Fruit fly (Drosophila melanogaster) whole organism, embryonic: ENCODE measurements around the gene unc-4.

Experiments
- ATbp ChIP-seq: fragments of 200-800 bp; sonication (Bioruptor generic); optimal IDR thresholded peaks from 2 replicates; lab custom pipeline; 2017; ENCODE audit warnings: missing biosample characterization, mild to moderate bottlenecking, missing genetic modification characterization, missing genetic modification reagents
- Atf6 ChIP-seq: fragments of 200-800 bp; sonication (Bioruptor generic); IDR thresholded peaks from 2 replicates; pipeline ENCODE4 v1.3.6; 2022; ENCODE audit warnings: missing biosample characterization, missing genetic modification characterization
- CG10147 ChIP-seq: fragments of 200-800 bp; sonication (Bioruptor generic); optimal IDR thresholded peaks from 2 replicates; lab custom pipeline; 2019; ENCODE audit warnings: missing biosample characterization, mild to moderate bottlenecking, missing genetic modification characterization, moderate library complexity
- CG10959 ChIP-seq: fragments of 200-800 bp; sonication (Bioruptor generic); IDR thresholded peaks from 2 replicates; pipeline ENCODE4 v1.3.6; 2022; ENCODE audit warnings: missing biosample characterization, missing genetic modification characterization
- CG11456 ChIP-seq: fragments of 200-800 bp; sonication (Bioruptor generic); IDR thresholded peaks from 3 replicates; pipeline ENCODE4 v1.3.6; 2022; ENCODE audit warnings: missing biosample characterization, missing genetic modification characterization
- CG13287 ChIP-seq: fragments of 200-800 bp; sonication (Bioruptor generic); IDR thresholded peaks from 2 replicates; pipeline ENCODE4 v1.3.6; 2022; ENCODE audit warnings: missing biosample characterization, missing genetic modification characterization; ENCODE audit not compliant: partially characterized antibody
- CG13424 ChIP-seq: fragments of 200-800 bp; sonication (Bioruptor generic); optimal IDR thresholded peaks from 2 replicates; lab custom pipeline; 2019; ENCODE audit warnings: missing biosample characterization, mild to moderate bottlenecking, missing genetic modification characterization, moderate library complexity
- CG14050 ChIP-seq: fragments of 200-800 bp; sonication (Bioruptor generic); IDR thresholded peaks from 3 replicates; pipeline ENCODE4 v1.3.6; 2022; ENCODE audit warnings: missing biosample characterization, missing genetic modification characterization
- CG1647 ChIP-seq: fragments of 200-800 bp; sonication (Bioruptor generic); optimal IDR thresholded peaks from 3 replicates; lab custom pipeline; 2016; ENCODE audit warnings: missing biosample characterization, missing genetic modification characterization
- CG17186 ChIP-seq: fragments of 200-800 bp; sonication (Bioruptor generic); optimal IDR thresholded peaks from 3 replicates; lab custom pipeline; 2017; ENCODE audit warnings: missing biosample characterization, missing genetic modification reagents, missing genetic modification characterization
- CG17912 ChIP-seq: fragments of 200-800 bp; sonication (Bioruptor generic); optimal IDR thresholded peaks from 2 replicates; lab custom pipeline; 2018; ENCODE audit warnings: missing biosample characterization, mild to moderate bottlenecking, missing genetic modification characterization
- CG18262 ChIP-seq: fragments of 200-800 bp; optimal IDR thresholded peaks from 3 replicates; lab custom pipeline; 2019; ENCODE audit warnings: missing biosample characterization, mild to moderate bottlenecking, missing genetic modification characterization, moderate library complexity
- CG3838 ChIP-seq: fragments of 200-800 bp; sonication (Bioruptor generic); optimal IDR thresholded peaks from 3 replicates; lab custom pipeline; 2016; ENCODE audit warnings: missing biosample characterization, missing genetic modification characterization
- CG3995 ChIP-seq: fragments of 200-800 bp; sonication (Bioruptor generic); optimal IDR thresholded peaks from 3 replicates; lab custom pipeline; 2016; ENCODE audit warnings: missing biosample characterization, missing genetic modification characterization
- CG42726 ChIP-seq: fragments of 200-800 bp; sonication (Bioruptor generic); IDR thresholded peaks from 2 replicates; pipeline ENCODE4 v1.3.6; 2022; ENCODE audit warnings: missing biosample characterization, missing genetic modification characterization; ENCODE audit not compliant: partially characterized antibody
- CG4730 ChIP-seq: fragments of 200-800 bp; sonication (Bioruptor generic); IDR thresholded peaks from 2 replicates; pipeline ENCODE4 v1.3.6; 2022; ENCODE audit warnings: missing biosample characterization, missing genetic modification characterization
- CG5245 ChIP-seq: fragments of 200-800 bp; sonication (Bioruptor generic); optimal IDR thresholded peaks from 3 replicates; lab custom pipeline; 2016; ENCODE audit warnings: missing biosample characterization, missing genetic modification characterization
- CG6272 ChIP-seq: fragments of 200-800 bp; sonication (Bioruptor generic); IDR thresholded peaks from 2 replicates; pipeline ENCODE4 v1.3.6; 2022; ENCODE audit warnings: missing biosample characterization, missing genetic modification characterization
- CG6654 ChIP-seq: fragments of 200-800 bp; sonication (Bioruptor generic); optimal IDR thresholded peaks from 2 replicates; lab custom pipeline; 2017; ENCODE audit warnings: missing biosample characterization, mild to moderate bottlenecking, missing genetic modification characterization
- CG7745 ChIP-seq: fragments of 200-800 bp; sonication (Bioruptor generic); optimal IDR thresholded peaks from 2 replicates; lab custom pipeline; 2018; ENCODE audit warnings: missing biosample characterization, mild to moderate bottlenecking, missing genetic modification characterization, moderate library complexity
- CG8478 ChIP-seq: fragments of >200 bp; optimal IDR thresholded peaks from 2 replicates; lab custom pipeline; 2018
- D19B ChIP-seq: fragments of 200-800 bp; sonication (Bioruptor generic); optimal IDR thresholded peaks from 2 replicates; lab custom pipeline; 2017; ENCODE audit warnings: missing biosample characterization, mild to moderate bottlenecking, missing genetic modification characterization
- HmgZ ChIP-seq: fragments of 200-800 bp; sonication (Bioruptor generic); optimal IDR thresholded peaks from 2 replicates; lab custom pipeline; 2018; ENCODE audit warnings: missing biosample characterization, mild to moderate bottlenecking, missing genetic modification characterization
- Hr51 ChIP-seq, 2 experiments: fragments of 200-800 bp; sonication (Bioruptor generic); optimal IDR thresholded peaks; 2 replicates in 1 of 2; 3 replicates in 1 of 2; lab custom pipeline; 2016 to 2018; ENCODE audit warnings: missing biosample characterization in 2 of 2, missing genetic modification characterization in 2 of 2, mild to moderate bottlenecking in 1 of 2, moderate library complexity in 1 of 2
- Lpt ChIP-seq: fragments of >200 bp; optimal IDR thresholded peaks from 2 replicates; lab custom pipeline; 2018; ENCODE audit warnings: missing biosample characterization, missing genetic modification characterization
- NC2β ChIP-seq: fragments of 200-800 bp; sonication (Bioruptor generic); optimal IDR thresholded peaks from 2 replicates; lab custom pipeline; 2016; ENCODE audit warnings: missing biosample characterization, missing genetic modification characterization
- Pdp1 ChIP-seq, 2 experiments: fragments of 200-800 bp; sonication (Bioruptor generic); optimal IDR thresholded peaks; 3 replicates each; lab custom pipeline; 2016; ENCODE audit warnings: missing biosample characterization in 2 of 2, missing genetic modification characterization in 2 of 2, mild to moderate bottlenecking in 1 of 2, moderate library complexity in 1 of 2
- Scr ChIP-seq: fragments of 200-800 bp; sonication (Bioruptor generic); IDR thresholded peaks from 2 replicates; pipeline ENCODE4 v1.3.6; 2022; ENCODE audit warnings: missing biosample characterization, missing genetic modification characterization; ENCODE audit not compliant: partially characterized antibody
- Sox100B ChIP-seq: fragments of 200-800 bp; sonication (Bioruptor generic); optimal IDR thresholded peaks from 3 replicates; lab custom pipeline; 2018; ENCODE audit warnings: missing biosample characterization, mild to moderate bottlenecking, missing genetic modification characterization
- Xbp1 ChIP-seq: fragments of 200-800 bp; sonication (Bioruptor generic); optimal IDR thresholded peaks from 3 replicates; lab custom pipeline; 2016; ENCODE audit warnings: missing biosample characterization, mild to moderate bottlenecking, missing genetic modification characterization
- amos ChIP-seq: fragments of 200-800 bp; sonication (Bioruptor generic); IDR thresholded peaks from 2 replicates; pipeline ENCODE4 v1.3.6; 2022; ENCODE audit warnings: missing biosample characterization, missing genetic modification characterization; ENCODE audit not compliant: partially characterized antibody
- aop ChIP-seq: fragments of 200-800 bp; sonication (Bioruptor generic); IDR thresholded peaks from 2 replicates; pipeline ENCODE4 v1.3.6; 2022; ENCODE audit warnings: missing biosample characterization, missing genetic modification characterization
- ash1 ChIP-seq: fragments of 200-800 bp; sonication (Bioruptor generic); optimal IDR thresholded peaks from 2 replicates; lab custom pipeline; 2018; ENCODE audit warnings: missing biosample characterization, mild to moderate bottlenecking, missing genetic modification characterization
- chif ChIP-seq, 2 experiments: fragments of 200-800 bp; sonication (Bioruptor generic); optimal IDR thresholded peaks; 3 replicates each; lab custom pipeline; 2016; ENCODE audit warnings: missing biosample characterization in 2 of 2, missing genetic modification characterization in 2 of 2
- chinmo ChIP-seq: fragments of 200-800 bp; sonication (Bioruptor generic); IDR thresholded peaks from 4 replicates; pipeline ENCODE4 v1.3.6; 2022; ENCODE audit warnings: missing biosample characterization, missing genetic modification characterization; ENCODE audit not compliant: partially characterized antibody
- dan ChIP-seq: fragments of 200-800 bp; sonication (Bioruptor generic); IDR thresholded peaks from 2 replicates; pipeline ENCODE4 v1.3.6; 2022; ENCODE audit warnings: missing biosample characterization, missing genetic modification characterization
- dati ChIP-seq: fragments of 200-800 bp; sonication (Bioruptor generic); IDR thresholded peaks from 2 replicates; pipeline ENCODE4 v1.3.6; 2022; ENCODE audit warnings: missing biosample characterization, missing genetic modification characterization
- esg ChIP-seq: fragments of 200-800 bp; sonication (Bioruptor generic); conservative IDR thresholded peaks from 2 replicates; pipeline ENCODE4 v1.3.6; 2022; ENCODE audit warnings: missing biosample characterization, missing genetic modification characterization
- knrl ChIP-seq: fragments of 200-800 bp; sonication (Bioruptor generic); IDR thresholded peaks from 3 replicates; pipeline ENCODE4 v1.3.6; 2022; ENCODE audit warnings: missing biosample characterization, missing genetic modification characterization; ENCODE audit not compliant: partially characterized antibody
- maf-S ChIP-seq: fragments of 200-800 bp; sonication (Bioruptor generic); optimal IDR thresholded peaks from 2 replicates; lab custom pipeline; 2016; ENCODE audit warnings: missing biosample characterization, missing genetic modification characterization
- odd ChIP-seq: fragments of 200-800 bp; sonication (Bioruptor generic); optimal IDR thresholded peaks from 2 replicates; lab custom pipeline; 2017; ENCODE audit warnings: missing biosample characterization, mild to moderate bottlenecking, missing genetic modification characterization
- sc ChIP-seq, 3 experiments: fragments of >200 bp in 2 of 3; fragments of 200-800 bp in 1 of 3; sonication (Bioruptor generic) in 1 of 3; optimal IDR thresholded peaks; 2 replicates in 2 of 3; 3 replicates in 1 of 3; lab custom pipeline; 2017; ENCODE audit warnings: mild to moderate bottlenecking in 1 of 3, missing biosample characterization in 1 of 3, missing genetic modification characterization in 1 of 3, missing genetic modification reagents in 1 of 3
- shn ChIP-seq: fragments of 200-800 bp; sonication (Bioruptor generic); optimal IDR thresholded peaks from 3 replicates; lab custom pipeline; 2016; ENCODE audit warnings: missing biosample characterization, missing genetic modification characterization
- sqz ChIP-seq: fragments of 200-800 bp; sonication (Bioruptor generic); optimal IDR thresholded peaks from 3 replicates; lab custom pipeline; 2018; ENCODE audit warnings: missing biosample characterization, mild to moderate bottlenecking, missing genetic modification characterization
- unc-4 ChIP-seq: fragments of 200-800 bp; sonication (Bioruptor generic); IDR thresholded peaks from 2 replicates; pipeline ENCODE4 v1.3.6; 2022; ENCODE audit warnings: missing biosample characterization, missing genetic modification characterization; ENCODE audit not compliant: partially characterized antibody
- vfl ChIP-seq: fragments of 200-800 bp; sonication (Bioruptor generic); optimal IDR thresholded peaks from 2 replicates; lab custom pipeline; 2016; ENCODE audit warnings: missing biosample characterization, missing genetic modification characterization
- wek ChIP-seq: fragments of 200-800 bp; sonication (Bioruptor generic); optimal IDR thresholded peaks from 3 replicates; lab custom pipeline; 2018; ENCODE audit warnings: missing biosample characterization, mild to moderate bottlenecking, missing genetic modification characterization, moderate library complexity
- zen2 ChIP-seq: fragments of 200-800 bp; sonication (Bioruptor generic); IDR thresholded peaks from 3 replicates; pipeline ENCODE4 v1.3.6; 2022; ENCODE audit warnings: missing biosample characterization, missing genetic modification characterization; ENCODE audit not compliant: partially characterized antibody

Gene unc-4

dm6 chrX:17742592-17743364 is 25.6 kb upstream of the unc-4 start (continued):
- peak; percentile 65 for TF ChIP-seq CG18262
- TF ChIP-seq CG11456 (GFP tag; lab: Robert Waterston, UW), result no peak
- TF ChIP-seq chinmo (GFP tag; lab: Robert Waterston, UW), result no peak
- peak; percentile 5 for TF ChIP-seq CG6654 (GFP tag; lab: Kevin White, UChicago)
- no peak for TF ChIP-seq maf-S (GFP tag; lab: Kevin White, UChicago)
- TF ChIP-seq HmgZ, result no peak
- TF ChIP-seq Atf6 (GFP tag; lab: Robert Waterston, UW), result peak; percentile 21; the same call in 1 of the 2 replicates
- peak; percentile 25 for TF ChIP-seq CG5245 (GFP tag; lab: Kevin White, UChicago)
- no peak; the same call in 1 of the 2 replicates for TF ChIP-seq esg (GFP tag; lab: Robert Waterston, UW)
- no peak for TF ChIP-seq wek (GFP tag; lab: Kevin White, UChicago)
- TF ChIP-seq CG1647 (GFP tag; lab: Kevin White, UChicago), result no peak
- TF ChIP-seq sqz, result no peak
- TF ChIP-seq CG10147, result peak; percentile 20
- TF ChIP-seq Scr, result no peak
- no peak for TF ChIP-seq dati
- TF ChIP-seq unc-4 (GFP tag; lab: Robert Waterston, UW), result peak; percentile 35; the same call in 1 of the 2 replicates
- TF ChIP-seq CG13287 (GFP tag; lab: Robert Waterston, UW), result peak; percentile 45
- TF ChIP-seq Lpt (GFP tag; lab: Kevin White, UChicago), result no peak
- TF ChIP-seq sc (optimal IDR thresholded peaks at IDR 0.05; lab: Kevin White, UChicago), result no peak
- TF ChIP-seq sc (GFP tag; optimal IDR thresholded peaks at IDR 0.05; lab: Kevin White, UChicago), result no peak
- TF ChIP-seq CG7745, result no peak
- TF ChIP-seq CG17912, result no peak
- TF ChIP-seq CG14050 (GFP tag; lab: Robert Waterston, UW), result no peak
- no peak for TF ChIP-seq aop (GFP tag; lab: Robert Waterston, UW)
- TF ChIP-seq CG10959, result no peak
- peak; percentile 12 for TF ChIP-seq Xbp1 (GFP tag; lab: Kevin White, UChicago)
- TF ChIP-seq CG6272 (GFP tag; lab: Robert Waterston, UW), result no peak
- no peak for TF ChIP-seq dan
- peak; percentile 49 for TF ChIP-seq Sox100B (GFP tag; lab: Kevin White, UChicago)
- peak; percentile 45 for TF ChIP-seq CG13424 (tag; lab: Kevin White, UChicago)
- TF ChIP-seq chif (GFP tag; optimal IDR thresholded peaks at IDR 0.05; lab: Kevin White, UChicago), result peak in 1 of 2 experiments; percentile 41
- TF ChIP-seq vfl (GFP tag; lab: Kevin White, UChicago), result no peak
- no peak for TF ChIP-seq amos
- TF ChIP-seq CG8478 (lab: Kevin White, UChicago), result no peak
- no peak for TF ChIP-seq CG3995 (GFP tag; lab: Kevin White, UChicago)
- no peak for TF ChIP-seq odd (GFP tag; lab: Kevin White, UChicago)
- 0 out of 3 replicates have a peak, but pooled peaks have one; percentile 15 for TF ChIP-seq knrl (GFP tag; lab: Robert Waterston, UW)
- TF ChIP-seq Hr51 (GFP tag; optimal IDR thresholded peaks at IDR 0.05; lab: Kevin White, UChicago), result peak in 1 of 2 experiments; percentile 61
- TF ChIP-seq D19B, result no peak
- no peak for TF ChIP-seq CG17186
- no peak for TF ChIP-seq CG42726 (GFP tag; lab: Robert Waterston, UW)
- no peak for TF ChIP-seq NC2β (GFP tag; lab: Kevin White, UChicago)
- TF ChIP-seq zen2 (GFP tag; lab: Robert Waterston, UW), result 0 out of 3 replicates have a peak, but pooled peaks have one; percentile 11
- no peak for TF ChIP-seq ash1
- TF ChIP-seq Pdp1 (GFP tag; optimal IDR thresholded peaks at IDR 0.05; lab: Kevin White, UChicago), result peak; percentile 25 to 53
- no peak for TF ChIP-seq ATbp (GFP tag; lab: Kevin White, UChicago)
- no peak for TF ChIP-seq CG4730
- no peak for TF ChIP-seq CG3838 (GFP tag; lab: Kevin White, UChicago)
- peak; percentile 10 for TF ChIP-seq shn (GFP tag; lab: Kevin White, UChicago)
